Fruit fly (Drosophila melanogaster): ENCODE results near the gene Surf1.

- TF ChIP-seq usp (GFP tag; optimal IDR thresholded peaks at IDR 0.05) (no peak), EcR (GFP tag; optimal IDR thresholded peaks at IDR 0.05) (no peak), psq (optimal IDR thresholded peaks at IDR 0.05) (no peak)
Observed at dm6 chr3L:6984486-6984885, 26.3 kb downstream of the Surf1 start, which contains the start of the genes CG32388 and CG43439.
